Fruit fly (Drosophila melanogaster): ENCODE data around the gene CG34434.

dm6 chrX:5596554-5596953, 19.6 kb downstream of the CG34434 start:
- TF ChIP-seq h (GFP tag; optimal IDR thresholded peaks at IDR 0.05) (no peak), psq (GFP tag; optimal IDR thresholded peaks at IDR 0.05) (no peak), dl (GFP tag; optimal IDR thresholded peaks at IDR 0.05; ENCODE audit: insufficient read depth in 1 of 2, partially characterized antibody in 2 of 2) (no peak), Dfd (GFP tag; optimal IDR thresholded peaks at IDR 0.05) (no peak), N (GFP tag; optimal IDR thresholded peaks at IDR 0.05) (no peak), Jra (GFP tag; optimal IDR thresholded peaks at IDR 0.05) (no peak), CG32264 (GFP tag; optimal IDR thresholded peaks at IDR 0.05) (no peak), OdsH (GFP tag; optimal IDR thresholded peaks at IDR 0.05) (no peak), woc (GFP tag; optimal IDR thresholded peaks at IDR 0.05) (no peak)
